Worm (Caenorhabditis elegans) whole organism, L1 larva: Measurements from ENCODE around the gene K06G5.3.

Experiments
- C04F5.9 ChIP-seq: sonication (generic microtip); optimal IDR thresholded peaks from 2 replicates; lab custom pipeline; 2016; ENCODE audit warnings: missing genetic modification characterization, missing compliant biosample characterization
- C16A3.4 ChIP-seq: fragments of 150-350 bp; optimal IDR thresholded peaks from 2 replicates; lab custom pipeline; 2014; ENCODE audit warnings: missing biosample characterization, missing genetic modification characterization
- F16B12.6 ChIP-seq: fragments of 150-350 bp; optimal IDR thresholded peaks from 2 replicates; lab custom pipeline; 2014; ENCODE audit warnings: missing biosample characterization, missing genetic modification characterization
- Y116A8C.19 ChIP-seq: sonication (generic microtip); optimal IDR thresholded peaks from 2 replicates; lab custom pipeline; 2016; ENCODE audit warnings: missing compliant biosample characterization, missing genetic modification characterization, borderline replicate concordance
- ama-1 ChIP-seq: fragments of 150-350 bp; optimal IDR thresholded peaks from 2 replicates; lab custom pipeline; 2014
- blmp-1 ChIP-seq: fragments of 150-350 bp; optimal IDR thresholded peaks from 2 replicates; lab custom pipeline; 2014; ENCODE audit warnings: missing biosample characterization, missing genetic modification characterization
- ceh-63 ChIP-seq: fragments of 200-800 bp; sonication (Bioruptor generic); optimal IDR thresholded peaks from 2 replicates; lab custom pipeline; 2018; ENCODE audit warnings: mild to moderate bottlenecking, missing genetic modification characterization, missing compliant biosample characterization
- ceh-8 ChIP-seq: fragments of 200-800 bp; sonication (Bioruptor generic); optimal IDR thresholded peaks from 2 replicates; lab custom pipeline; 2018; ENCODE audit warnings: mild to moderate bottlenecking, missing genetic modification characterization, moderate library complexity, missing compliant biosample characterization
- ceh-82 ChIP-seq, 3 experiments: fragments of 150-350 bp in 1 of 3; sonication (generic microtip) in 2 of 3; optimal IDR thresholded peaks; 2 replicates each; lab custom pipeline; 2014 to 2017; ENCODE audit warnings: missing biosample characterization in 3 of 3, missing genetic modification characterization in 3 of 3
- ceh-88 ChIP-seq: fragments of 200-800 bp; sonication (Bioruptor generic); IDR thresholded peaks from 2 replicates; pipeline ENCODE4 v1.3.6; 2022; ENCODE audit warnings: missing genetic modification characterization, missing compliant biosample characterization
- dpl-1 ChIP-seq, 3 experiments: fragments of 150-350 bp in 2 of 3; sonication (generic microtip) in 1 of 3; optimal IDR thresholded peaks; 2 replicates each; lab custom pipeline; 2014 to 2017; ENCODE audit warnings: missing biosample characterization in 3 of 3, missing genetic modification characterization in 3 of 3, missing genetic modification reagents in 3 of 3
- dsc-1 ChIP-seq: sonication (generic microtip); optimal IDR thresholded peaks from 2 replicates; lab custom pipeline; 2016; ENCODE audit warnings: mild to moderate bottlenecking, missing genetic modification characterization, missing compliant biosample characterization
- efl-1 ChIP-seq, 4 experiments: fragments of 150-350 bp; optimal IDR thresholded peaks in 3 of 4; peaks in 1 of 4; 1 replicate in 1 of 4; 2 replicates in 3 of 4; lab custom pipeline; 2014; ENCODE audit warnings: missing biosample characterization in 2 of 4, missing genetic modification characterization in 2 of 4, missing genetic modification reagents in 2 of 4
- efl-3 ChIP-seq: fragments of 200-800 bp; sonication (Bioruptor generic); optimal IDR thresholded peaks from 2 replicates; lab custom pipeline; 2018; ENCODE audit warnings: mild to moderate bottlenecking, missing genetic modification characterization, missing compliant biosample characterization
- egl-27 ChIP-seq, 2 experiments: fragments of 150-350 bp in 1 of 2; sonication (generic microtip); optimal IDR thresholded peaks; 3 replicates each; lab custom pipeline; 2017 to 2018; ENCODE audit warnings: missing biosample characterization in 2 of 2, missing genetic modification characterization in 2 of 2, missing genetic modification reagents in 2 of 2
- elt-2 ChIP-seq: sonication (generic microtip); optimal IDR thresholded peaks from 2 replicates; lab custom pipeline; 2016; ENCODE audit warnings: missing genetic modification characterization, mild to moderate bottlenecking, inconsistent platforms, missing compliant biosample characterization, missing genetic modification reagents
- elt-3 ChIP-seq, 6 experiments: fragments of 150-350 bp in 1 of 6; sonication (generic microtip); optimal IDR thresholded peaks; 2 replicates each; lab custom pipeline; 2017 to 2018; ENCODE audit warnings: missing biosample characterization in 6 of 6, missing genetic modification characterization in 6 of 6, inconsistent platforms in 1 of 6
- ets-5 ChIP-seq: fragments of 200-800 bp; sonication (Bioruptor generic); IDR thresholded peaks from 2 replicates; pipeline ENCODE4 v1.3.6; 2022; ENCODE audit warnings: missing genetic modification characterization, missing compliant biosample characterization
- fkh-10 ChIP-seq: sonication (generic microtip); optimal IDR thresholded peaks from 2 replicates; lab custom pipeline; 2017; ENCODE audit warnings: missing biosample characterization, missing genetic modification reagents, missing genetic modification characterization
- fos-1 ChIP-seq: fragments of 150-350 bp; optimal IDR thresholded peaks from 2 replicates; lab custom pipeline; 2014; ENCODE audit warnings: missing biosample characterization, missing genetic modification characterization
- hlh-17 ChIP-seq: fragments of 200-800 bp; sonication (Bioruptor generic); optimal IDR thresholded peaks from 2 replicates; lab custom pipeline; 2018; ENCODE audit warnings: missing genetic modification characterization, mild to moderate bottlenecking, missing compliant biosample characterization, moderate library complexity, borderline replicate concordance
- hpl-2 ChIP-seq: fragments of 150-350 bp; optimal IDR thresholded peaks from 2 replicates; lab custom pipeline; 2014; ENCODE audit warnings: missing biosample characterization, missing genetic modification reagents, missing genetic modification characterization
- irx-1 ChIP-seq: sonication (generic microtip); optimal IDR thresholded peaks from 2 replicates; lab custom pipeline; 2016; ENCODE audit warnings: missing genetic modification characterization, missing compliant biosample characterization
- lin-14 ChIP-seq: fragments of 200-800 bp; sonication (Bioruptor generic); optimal IDR thresholded peaks from 2 replicates; lab custom pipeline; 2018; ENCODE audit warnings: mild to moderate bottlenecking, missing genetic modification characterization, moderate library complexity, missing compliant biosample characterization
- lin-35 ChIP-seq, 2 experiments: fragments of 150-350 bp; optimal IDR thresholded peaks; 2 replicates each; lab custom pipeline; 2014; ENCODE audit warnings: missing biosample characterization in 2 of 2, missing genetic modification characterization in 2 of 2, missing genetic modification reagents in 2 of 2
- lin-39 ChIP-seq: fragments of 150-350 bp; optimal IDR thresholded peaks from 2 replicates; lab custom pipeline; 2014; ENCODE audit warnings: missing biosample characterization, missing genetic modification reagents, missing genetic modification characterization
- lsy-2 ChIP-seq, 2 experiments: fragments of 150-350 bp; optimal IDR thresholded peaks; 2 replicates each; lab custom pipeline; 2014; ENCODE audit warnings: missing biosample characterization in 2 of 2, missing genetic modification characterization in 2 of 2
- mab-9 ChIP-seq: fragments of 200-800 bp; sonication (Bioruptor generic); IDR thresholded peaks from 2 replicates; pipeline ENCODE4 v1.3.6; 2022; ENCODE audit warnings: missing genetic modification reagents, missing genetic modification characterization, missing compliant biosample characterization
- mef-2 ChIP-seq: fragments of 150-350 bp; optimal IDR thresholded peaks from 2 replicates; lab custom pipeline; 2014; ENCODE audit warnings: missing biosample characterization, missing genetic modification characterization
- mep-1 ChIP-seq: fragments of 150-350 bp; optimal IDR thresholded peaks from 2 replicates; lab custom pipeline; 2014; ENCODE audit warnings: missing biosample characterization, missing genetic modification characterization
- nhr-11 ChIP-seq: fragments of 150-350 bp; optimal IDR thresholded peaks from 2 replicates; lab custom pipeline; 2014; ENCODE audit warnings: missing biosample characterization, missing genetic modification characterization
- nhr-12 ChIP-seq: sonication (generic microtip); optimal IDR thresholded peaks from 2 replicates; lab custom pipeline; 2017; ENCODE audit warnings: missing biosample characterization, missing genetic modification characterization
- nhr-20 ChIP-seq: sonication (generic microtip); optimal IDR thresholded peaks from 2 replicates; lab custom pipeline; 2016; ENCODE audit warnings: mild to moderate bottlenecking, missing genetic modification characterization, missing compliant biosample characterization
- nhr-28 ChIP-seq: fragments of 150-350 bp; optimal IDR thresholded peaks from 2 replicates; lab custom pipeline; 2014; ENCODE audit warnings: missing biosample characterization, missing genetic modification characterization
- nhr-76 ChIP-seq: sonication (generic microtip); optimal IDR thresholded peaks from 2 replicates; lab custom pipeline; 2017; ENCODE audit warnings: missing biosample characterization, missing genetic modification characterization
- nhr-77 ChIP-seq: fragments of 150-350 bp; optimal IDR thresholded peaks from 2 replicates; lab custom pipeline; 2014; ENCODE audit warnings: missing biosample characterization, missing genetic modification characterization
- nhr-90 ChIP-seq: sonication (generic microtip); optimal IDR thresholded peaks from 2 replicates; lab custom pipeline; 2016; ENCODE audit warnings: mild to moderate bottlenecking, missing genetic modification characterization, missing compliant biosample characterization; ENCODE audit not compliant: poor library complexity
- pag-3 ChIP-seq: sonication (generic microtip); optimal IDR thresholded peaks from 2 replicates; lab custom pipeline; 2017; ENCODE audit warnings: missing genetic modification characterization, mild to moderate bottlenecking, missing compliant biosample characterization, antibody characterized with exemption, borderline replicate concordance; ENCODE audit not compliant: insufficient read depth
- pax-3 ChIP-seq: fragments of 200-800 bp; sonication (Bioruptor generic); optimal IDR thresholded peaks from 2 replicates; lab custom pipeline; 2018; ENCODE audit warnings: mild to moderate bottlenecking, missing genetic modification characterization, moderate library complexity, missing compliant biosample characterization
- pqm-1 ChIP-seq: sonication (generic microtip); optimal IDR thresholded peaks from 3 replicates; lab custom pipeline; 2017; ENCODE audit warnings: missing biosample characterization, missing genetic modification characterization
- rnt-1 ChIP-seq: sonication (generic microtip); optimal IDR thresholded peaks from 2 replicates; lab custom pipeline; 2016; ENCODE audit warnings: mild to moderate bottlenecking, missing genetic modification characterization, moderate library complexity, missing compliant biosample characterization
- skn-1 ChIP-seq: fragments of 150-350 bp; optimal IDR thresholded peaks from 2 replicates; lab custom pipeline; 2014; ENCODE audit warnings: missing biosample characterization, missing genetic modification characterization
- snpc-4 ChIP-seq: fragments of 150-350 bp; optimal IDR thresholded peaks from 2 replicates; lab custom pipeline; 2014; ENCODE audit warnings: missing biosample characterization, missing genetic modification characterization
- sox-4 ChIP-seq: sonication (generic microtip); optimal IDR thresholded peaks from 2 replicates; lab custom pipeline; 2016; ENCODE audit warnings: missing genetic modification characterization, missing compliant biosample characterization
- sptf-1 ChIP-seq: fragments of 150-350 bp; optimal IDR thresholded peaks from 2 replicates; lab custom pipeline; 2014; ENCODE audit warnings: missing biosample characterization, missing genetic modification characterization
- tlp-1 ChIP-seq: fragments of 150-350 bp; optimal IDR thresholded peaks from 2 replicates; lab custom pipeline; 2014; ENCODE audit warnings: missing biosample characterization, missing genetic modification characterization
- xbp-1 ChIP-seq: sonication (generic microtip); optimal IDR thresholded peaks from 2 replicates; lab custom pipeline; 2016; ENCODE audit warnings: missing genetic modification characterization, missing compliant biosample characterization
- ztf-4 ChIP-seq: fragments of 150-350 bp; optimal IDR thresholded peaks from 2 replicates; lab custom pipeline; 2014; ENCODE audit warnings: missing biosample characterization, missing genetic modification characterization

K06G5.3 gene

DNA sequence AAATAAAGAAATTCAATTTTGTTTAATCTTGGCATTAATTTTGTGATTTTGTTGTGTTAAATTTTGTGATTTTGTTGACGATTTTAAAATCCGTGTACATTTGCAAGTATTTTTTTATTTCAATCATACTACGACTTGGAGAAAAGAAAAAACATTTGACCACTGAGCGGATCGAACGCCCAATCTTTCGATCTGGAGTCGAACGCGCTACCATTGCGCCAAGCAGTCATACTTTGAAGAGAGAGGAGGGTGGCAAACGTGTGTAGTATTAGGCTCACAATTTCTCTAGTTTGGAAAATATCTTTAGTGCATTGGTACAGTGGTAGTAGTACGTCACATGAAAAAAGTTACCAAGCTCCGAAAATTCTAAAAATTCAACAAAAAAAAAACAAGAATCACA lies 5.7 kb upstream of the K06G5.3 start:
- peak; percentile 11 for TF ChIP-seq nhr-20 (tag; lab: Kevin White, UChicago)
- peak; percentile 16 for TF ChIP-seq nhr-90 (tag; lab: Kevin White, UChicago)
- TF ChIP-seq hlh-17 (GFP tag; lab: Kevin White, UChicago): no peak
- no peak for TF ChIP-seq ceh-63 (GFP tag; lab: Kevin White, UChicago)

DNA sequence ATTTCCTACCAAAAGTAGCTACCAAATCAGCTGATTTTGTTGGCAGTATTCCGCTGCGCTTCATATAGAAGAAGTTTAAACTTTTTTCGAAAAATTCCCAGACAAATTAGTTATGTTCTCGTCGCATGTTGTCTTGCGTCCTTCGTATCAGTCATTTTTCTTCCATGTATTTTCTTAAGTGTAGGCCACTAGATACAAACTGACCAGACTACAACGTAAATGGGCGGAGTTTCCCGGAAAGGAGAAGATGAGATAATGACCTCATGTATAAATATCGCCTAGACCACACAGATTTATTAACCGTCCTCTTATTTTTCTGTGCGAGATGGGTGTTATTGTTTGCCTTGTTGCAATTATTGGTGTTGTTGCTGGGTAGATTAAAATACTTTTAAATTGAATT lies 2.2 kb upstream of the K06G5.3 start, which contains the start of gene cyp-13B2:
Gene cyp-13B2 (plus strand): TSS at position 301 of the 400 bp plus-strand sequence.
- TF ChIP-seq efl-1 (optimal IDR thresholded peaks at IDR 0.05; lab: Kevin White, UChicago) (no peak), efl-1 (GFP tag; optimal IDR thresholded peaks at IDR 0.05 in 1 of 2; lab: Kevin White, UChicago) (peak in 1 of 2 experiments; percentile 4), fkh-10 (GFP tag; lab: Kevin White, UChicago) (no peak)

DNA sequence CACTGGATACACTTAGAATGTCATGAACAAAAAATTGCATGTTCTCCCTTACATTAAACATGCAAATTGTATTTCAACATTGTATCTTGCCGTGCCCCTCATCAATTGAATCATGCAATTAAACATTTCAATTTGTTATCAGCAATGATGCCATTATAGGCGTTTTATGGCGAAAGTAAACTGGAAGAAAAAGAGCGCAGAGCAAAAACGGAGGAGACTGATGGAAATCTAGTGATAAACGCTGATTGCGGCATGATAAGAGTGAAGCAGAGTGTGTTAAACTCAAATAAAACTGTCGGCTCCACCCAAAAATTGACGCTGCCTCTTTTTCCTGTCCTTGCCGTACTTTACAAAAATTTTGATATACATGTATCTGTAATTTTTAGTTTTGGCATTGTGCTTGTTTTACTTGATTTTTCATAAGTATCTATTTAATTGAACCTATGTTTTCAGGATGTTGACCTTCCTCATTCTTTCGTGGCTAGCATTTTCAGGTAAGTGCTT lies 8.5 kb downstream of the K06G5.3 start, which contains the start of gene K06G5.1:
Gene K06G5.1 (plus strand): TSS at position 454 of the 504 bp plus-strand sequence.
- no peak for TF ChIP-seq lin-39 (tag; lab: Kevin White, UChicago)
- no peak for TF ChIP-seq dpl-1 (GFP tag; optimal IDR thresholded peaks at IDR 0.05; lab: Kevin White, UChicago)
- TF ChIP-seq efl-3: no peak
- TF ChIP-seq elt-2 (tag; lab: Kevin White, UChicago): peak; percentile 98
- no peak for TF ChIP-seq Y116A8C.19
- TF ChIP-seq skn-1 (tag; lab: Kevin White, UChicago): no peak
- no peak for TF ChIP-seq egl-27 (tag; optimal IDR thresholded peaks at IDR 0.05; lab: Kevin White, UChicago)
- no peak for TF ChIP-seq elt-3 (tag; optimal IDR thresholded peaks at IDR 0.05; lab: Kevin White, UChicago)
- TF ChIP-seq mab-9 (GFP tag; lab: Robert Waterston, UW): no peak
- TF ChIP-seq pqm-1 (tag; lab: Kevin White, UChicago): peak; percentile 80
- TF ChIP-seq hpl-2 (GFP tag; lab: Kevin White, UChicago): peak; percentile 14
- no peak for TF ChIP-seq nhr-77
- peak; percentile 3 for TF ChIP-seq pax-3 (tag; lab: Kevin White, UChicago)
- TF ChIP-seq irx-1 (tag; lab: Kevin White, UChicago): no peak
- peak; percentile 20 for TF ChIP-seq nhr-20 (tag; lab: Kevin White, UChicago)
- TF ChIP-seq dsc-1 (tag; lab: Kevin White, UChicago): no peak
- TF ChIP-seq lin-35 (GFP tag; optimal IDR thresholded peaks at IDR 0.05; lab: Kevin White, UChicago): peak in 1 of 2 experiments; percentile 44
- no peak for TF ChIP-seq nhr-12 (tag; lab: Kevin White, UChicago)
- TF ChIP-seq nhr-28 (tag; lab: Kevin White, UChicago): no peak
- TF ChIP-seq nhr-76 (tag; lab: Kevin White, UChicago): no peak
- no peak for TF ChIP-seq nhr-11
- TF ChIP-seq C16A3.4: no peak
- no peak for TF ChIP-seq lin-14 (GFP tag; lab: Kevin White, UChicago)
- no peak for TF ChIP-seq rnt-1
- no peak for TF ChIP-seq fkh-10 (GFP tag; lab: Kevin White, UChicago)
- no peak for TF ChIP-seq ama-1 (lab: Kevin White, UChicago)
- TF ChIP-seq mef-2: no peak
- no peak for TF ChIP-seq snpc-4
- no peak for TF ChIP-seq lsy-2 (tag; optimal IDR thresholded peaks at IDR 0.05; lab: Kevin White, UChicago)
- no peak for TF ChIP-seq ztf-4 (tag; lab: Kevin White, UChicago)
- no peak for TF ChIP-seq sptf-1 (tag; lab: Kevin White, UChicago)
- no peak for TF ChIP-seq pag-3 (tag; lab: Kevin White, UChicago)
- TF ChIP-seq mep-1 (tag; lab: Kevin White, UChicago): no peak
- TF ChIP-seq ceh-63 (GFP tag; lab: Kevin White, UChicago): no peak
- no peak for TF ChIP-seq C04F5.9 (tag; lab: Kevin White, UChicago)
- peak; percentile 23 for TF ChIP-seq tlp-1 (tag; lab: Kevin White, UChicago)
- no peak for TF ChIP-seq xbp-1 (tag; lab: Kevin White, UChicago)
- no peak for TF ChIP-seq blmp-1 (tag; lab: Kevin White, UChicago)
- TF ChIP-seq ets-5: no peak
- no peak for TF ChIP-seq sox-4 (tag; lab: Kevin White, UChicago)
- TF ChIP-seq ceh-8 (GFP tag; lab: Kevin White, UChicago): no peak
- TF ChIP-seq F16B12.6 (tag; lab: Kevin White, UChicago): no peak
- TF ChIP-seq ceh-82 (tag; optimal IDR thresholded peaks at IDR 0.05; lab: Kevin White, UChicago): no peak
- TF ChIP-seq fos-1: no peak
- TF ChIP-seq nhr-90 (tag; lab: Kevin White, UChicago): peak; percentile 33
- TF ChIP-seq ceh-88 (GFP tag; lab: Robert Waterston, UW): no peak
